Worm (Caenorhabditis elegans): ENCODE measurements around the gene spig-5.

DNA sequence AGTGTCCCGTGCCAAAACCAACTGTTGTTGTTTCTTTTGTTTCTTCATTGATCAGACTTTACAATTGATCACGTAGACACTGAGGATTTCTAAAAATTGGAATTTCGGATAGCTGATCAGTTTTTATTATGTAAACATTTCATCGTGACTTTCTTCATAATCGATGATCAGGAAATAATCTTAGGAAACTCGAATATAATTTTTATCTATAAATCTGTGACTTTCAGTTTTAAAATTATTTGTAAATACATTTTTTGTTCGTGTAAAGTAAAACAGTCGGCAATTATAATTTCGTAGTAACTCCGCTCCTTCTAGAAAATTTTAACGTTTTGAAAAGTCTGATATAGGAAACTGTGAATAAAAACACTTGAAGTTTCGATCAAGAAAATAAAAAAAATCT lies 37.5 kb upstream of the spig-5 start, which contains the start of gene F40G12.5:
- no peak for TF ChIP-seq ref-2 (tag; optimal IDR thresholded peaks at IDR 0.05)
- no peak for TF ChIP-seq ceh-22 (tag; optimal IDR thresholded peaks at IDR 0.05)
- TF ChIP-seq lin-11 (tag; optimal IDR thresholded peaks at IDR 0.05) = no peak
- TF ChIP-seq nhr-11 (tag; optimal IDR thresholded peaks at IDR 0.05) = no peak
- TF ChIP-seq pat-9 (tag; optimal IDR thresholded peaks at IDR 0.05) = no peak
- TF ChIP-seq T23F11.4 (GFP tag; optimal IDR thresholded peaks at IDR 0.05) = no peak
- no peak for TF ChIP-seq ceh-14 (tag; optimal IDR thresholded peaks at IDR 0.05)
